Worm (Caenorhabditis elegans) whole organism, L2 larva: ENCODE data around the gene fbxb-47.

Experiments
- C34F6.9 ChIP-seq: fragments of 150-350 bp; optimal IDR thresholded peaks from 2 replicates; lab custom pipeline; 2014; ENCODE audit warnings: missing biosample characterization, missing genetic modification characterization
- F13H6.1 ChIP-seq: sonication (generic microtip); optimal IDR thresholded peaks from 2 replicates; lab custom pipeline; 2016; ENCODE audit warnings: missing genetic modification characterization, missing compliant biosample characterization
- R02D3.7 ChIP-seq: fragments of 150-350 bp; optimal IDR thresholded peaks from 2 replicates; lab custom pipeline; 2014; ENCODE audit warnings: missing biosample characterization, missing genetic modification characterization
- ZK546.5 ChIP-seq: sonication (generic microtip); optimal IDR thresholded peaks from 2 replicates; lab custom pipeline; 2017; ENCODE audit warnings: missing biosample characterization, missing genetic modification characterization
- alr-1 ChIP-seq: fragments of 150-350 bp; optimal IDR thresholded peaks from 2 replicates; lab custom pipeline; 2014; ENCODE audit warnings: missing biosample characterization, missing genetic modification characterization
- aly-2 ChIP-seq: fragments of 150-350 bp; optimal IDR thresholded peaks from 2 replicates; lab custom pipeline; 2014; ENCODE audit warnings: missing biosample characterization, missing genetic modification characterization
- ama-1 ChIP-seq: fragments of 150-350 bp; optimal IDR thresholded peaks from 2 replicates; lab custom pipeline; 2018; ENCODE audit warnings: inconsistent platforms
- blmp-1 ChIP-seq: sonication (generic microtip); optimal IDR thresholded peaks from 2 replicates; lab custom pipeline; 2017; ENCODE audit warnings: missing genetic modification characterization, mild to moderate bottlenecking, missing compliant biosample characterization, antibody characterized with exemption, moderate library complexity; ENCODE audit not compliant: insufficient read depth
- ceh-82 ChIP-seq: fragments of 150-350 bp; optimal IDR thresholded peaks from 2 replicates; lab custom pipeline; 2014; ENCODE audit warnings: missing biosample characterization, missing genetic modification characterization
- crh-2 ChIP-seq: sonication (generic microtip); optimal IDR thresholded peaks from 2 replicates; lab custom pipeline; 2017; ENCODE audit warnings: missing biosample characterization, missing genetic modification characterization
- dmd-4 ChIP-seq: sonication (generic microtip); optimal IDR thresholded peaks from 2 replicates; lab custom pipeline; 2017; ENCODE audit warnings: missing biosample characterization, missing genetic modification characterization
- egl-27 ChIP-seq: sonication (generic microtip); optimal IDR thresholded peaks from 3 replicates; lab custom pipeline; 2017; ENCODE audit warnings: missing biosample characterization, missing genetic modification reagents, missing genetic modification characterization
- elt-1 ChIP-seq: fragments of 150-350 bp; optimal IDR thresholded peaks from 2 replicates; lab custom pipeline; 2014; ENCODE audit warnings: missing biosample characterization, missing genetic modification characterization
- elt-3 ChIP-seq: sonication (generic microtip); optimal IDR thresholded peaks from 2 replicates; lab custom pipeline; 2017; ENCODE audit warnings: missing biosample characterization, missing genetic modification characterization
- fos-1 ChIP-seq: fragments of 150-350 bp; optimal IDR thresholded peaks from 2 replicates; lab custom pipeline; 2014; ENCODE audit warnings: missing biosample characterization, missing genetic modification characterization
- gmeb-1 ChIP-seq: fragments of 150-350 bp; optimal IDR thresholded peaks from 2 replicates; lab custom pipeline; 2014; ENCODE audit warnings: missing biosample characterization, missing genetic modification characterization
- lin-11 ChIP-seq: fragments of 150-350 bp; sonication (generic microtip); optimal IDR thresholded peaks from 2 replicates; lab custom pipeline; 2014; ENCODE audit warnings: missing biosample characterization, missing genetic modification characterization, inconsistent platforms, mixed read lengths
- lin-39 ChIP-seq: fragments of 150-350 bp; optimal IDR thresholded peaks from 2 replicates; lab custom pipeline; 2014; ENCODE audit warnings: missing biosample characterization, missing genetic modification reagents, missing genetic modification characterization
- mab-5 ChIP-seq: fragments of 150-350 bp; optimal IDR thresholded peaks from 2 replicates; lab custom pipeline; 2014; ENCODE audit warnings: missing biosample characterization, missing genetic modification characterization
- mdl-1 ChIP-seq, 2 experiments: fragments of 150-350 bp in 1 of 2; sonication (generic microtip) in 1 of 2; optimal IDR thresholded peaks; 2 replicates each; lab custom pipeline; 2017; ENCODE audit warnings: missing biosample characterization in 2 of 2, missing genetic modification characterization in 2 of 2
- nhr-10 ChIP-seq: sonication (generic microtip); optimal IDR thresholded peaks from 2 replicates; lab custom pipeline; 2017; ENCODE audit warnings: missing biosample characterization, missing genetic modification characterization
- nhr-11 ChIP-seq: fragments of 150-350 bp; optimal IDR thresholded peaks from 2 replicates; lab custom pipeline; 2014; ENCODE audit warnings: missing biosample characterization, missing genetic modification characterization
- nhr-12 ChIP-seq: fragments of 150-350 bp; optimal IDR thresholded peaks from 2 replicates; lab custom pipeline; 2014; ENCODE audit warnings: missing biosample characterization, missing genetic modification characterization
- nhr-129 ChIP-seq: fragments of 150-350 bp; optimal IDR thresholded peaks from 2 replicates; lab custom pipeline; 2014; ENCODE audit warnings: missing biosample characterization, missing genetic modification characterization
- nhr-21 ChIP-seq: fragments of 150-350 bp; optimal IDR thresholded peaks from 2 replicates; lab custom pipeline; 2014; ENCODE audit warnings: missing biosample characterization, missing genetic modification characterization
- nhr-25 ChIP-seq: fragments of 150-350 bp; sonication (generic microtip); optimal IDR thresholded peaks from 3 replicates; lab custom pipeline; 2014; ENCODE audit warnings: missing biosample characterization, missing genetic modification characterization
- nhr-6 ChIP-seq: fragments of 150-350 bp; optimal IDR thresholded peaks from 2 replicates; lab custom pipeline; 2014; ENCODE audit warnings: missing biosample characterization, missing genetic modification characterization
- nhr-77 ChIP-seq: fragments of 150-350 bp; optimal IDR thresholded peaks from 2 replicates; lab custom pipeline; 2014; ENCODE audit warnings: missing biosample characterization, missing genetic modification characterization
- sem-4 ChIP-seq: fragments of 150-350 bp; optimal IDR thresholded peaks from 2 replicates; lab custom pipeline; 2014; ENCODE audit warnings: missing biosample characterization, missing genetic modification reagents, missing genetic modification characterization
- sma-3 ChIP-seq: sonication (generic microtip); optimal IDR thresholded peaks from 2 replicates; lab custom pipeline; 2016; ENCODE audit warnings: missing genetic modification reagents, missing genetic modification characterization, missing compliant biosample characterization
- sma-9 ChIP-seq, 2 experiments: fragments of 150-350 bp in 1 of 2; sonication (generic microtip) in 1 of 2; optimal IDR thresholded peaks; 2 replicates each; lab custom pipeline; 2014 to 2016; ENCODE audit warnings: missing genetic modification characterization in 2 of 2, mild to moderate bottlenecking in 1 of 2, missing biosample characterization in 1 of 2, missing compliant biosample characterization in 1 of 2, missing genetic modification reagents in 1 of 2, moderate library complexity in 1 of 2
- snpc-4 ChIP-seq: fragments of 150-350 bp; optimal IDR thresholded peaks from 2 replicates; lab custom pipeline; 2014; ENCODE audit warnings: missing biosample characterization, missing genetic modification characterization
- unc-39 ChIP-seq: fragments of 150-350 bp; optimal IDR thresholded peaks from 2 replicates; lab custom pipeline; 2014; ENCODE audit warnings: missing biosample characterization, missing genetic modification characterization
- unc-62 ChIP-seq: fragments of 150-350 bp; optimal IDR thresholded peaks from 2 replicates; lab custom pipeline; 2014; ENCODE audit warnings: missing biosample characterization, missing genetic modification reagents, missing genetic modification characterization
- zag-1 ChIP-seq: fragments of 150-350 bp; optimal IDR thresholded peaks from 2 replicates; lab custom pipeline; 2014; ENCODE audit warnings: missing biosample characterization, missing genetic modification characterization
- ztf-1 ChIP-seq: fragments of 200-800 bp; sonication (Bioruptor generic); conservative IDR thresholded peaks from 2 replicates; pipeline ENCODE4 v1.3.6; 2022; ENCODE audit warnings: missing genetic modification characterization, missing compliant biosample characterization
- ztf-11 ChIP-seq: sonication (generic microtip); optimal IDR thresholded peaks from 2 replicates; lab custom pipeline; 2017; ENCODE audit warnings: missing biosample characterization, missing genetic modification characterization
- ztf-4 ChIP-seq: fragments of 150-350 bp; optimal IDR thresholded peaks from 2 replicates; lab custom pipeline; 2014; ENCODE audit warnings: missing biosample characterization, missing genetic modification characterization

fbxb-47 gene

DNA sequence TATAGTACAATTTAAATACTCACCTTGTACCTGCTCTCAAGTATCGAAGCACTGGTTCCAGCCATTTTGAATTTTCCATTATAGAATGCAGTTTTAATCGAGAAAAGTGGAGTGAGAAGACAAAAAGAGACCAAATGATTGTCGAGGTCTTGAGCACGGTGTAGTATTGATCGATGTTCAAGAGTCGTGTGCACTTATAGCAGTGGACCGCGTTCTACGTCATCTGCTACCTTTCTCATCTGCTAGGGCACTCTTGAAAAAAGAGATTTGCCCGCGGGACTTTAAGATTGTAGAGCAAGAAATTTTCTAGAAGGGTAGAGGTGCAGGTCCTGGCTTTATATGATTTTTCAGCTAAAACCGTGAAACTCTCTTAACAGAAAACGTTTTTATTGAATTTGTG lies 10.4 kb downstream of the fbxb-47 start, which contains the start of gene fbxc-21:
Gene fbxc-21, minus strand, starts transcription at position 101 of the 400 bp plus-strand sequence.
- no peak for TF ChIP-seq dmd-4

DNA sequence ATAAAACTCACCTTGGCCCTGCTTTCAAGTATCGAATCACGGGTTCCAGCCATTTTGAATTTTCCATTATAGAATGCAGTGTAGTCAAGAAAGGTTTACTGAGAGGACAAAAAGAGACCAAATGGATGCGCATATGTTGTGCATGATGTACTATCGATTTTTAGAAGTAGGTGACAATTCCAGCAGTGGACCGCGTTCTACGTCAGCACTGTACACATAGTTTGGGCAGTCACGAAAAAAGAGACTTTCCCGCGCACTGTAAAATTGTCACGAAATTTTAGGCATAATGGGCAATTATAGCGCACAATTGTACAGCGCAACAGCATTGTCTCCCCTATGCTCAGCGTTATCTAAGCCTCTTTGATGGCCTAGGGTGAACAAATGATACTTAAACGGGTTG lies 12.3 kb downstream of the fbxb-47 start, which contains the start of gene fbxc-22:
Gene fbxc-22, minus strand, starts transcription at position 101 of the 400 bp plus-strand sequence.
- TF ChIP-seq nhr-25 (tag; lab: Kevin White, UChicago): no peak
- TF ChIP-seq snpc-4 (tag; lab: Kevin White, UChicago): no peak
- TF ChIP-seq sma-3 (GFP tag; lab: Kevin White, UChicago): no peak
- no peak for TF ChIP-seq blmp-1 (tag; lab: Kevin White, UChicago)
- no peak for TF ChIP-seq ceh-82 (tag; lab: Kevin White, UChicago)
- no peak for TF ChIP-seq nhr-11 (tag; lab: Kevin White, UChicago)
- TF ChIP-seq nhr-10 (tag; lab: Kevin White, UChicago): no peak
- TF ChIP-seq fos-1 (tag; lab: Kevin White, UChicago): no peak
- no peak for TF ChIP-seq mdl-1 (tag; optimal IDR thresholded peaks at IDR 0.05; lab: Kevin White, UChicago)
- no peak for TF ChIP-seq mab-5
- TF ChIP-seq R02D3.7: no peak
- TF ChIP-seq nhr-77 (tag; lab: Kevin White, UChicago): no peak
- TF ChIP-seq unc-62 (GFP tag; lab: Kevin White, UChicago): no peak
- TF ChIP-seq elt-3 (tag; lab: Kevin White, UChicago): no peak
- TF ChIP-seq egl-27: no peak
- no peak for TF ChIP-seq gmeb-1 (tag; lab: Kevin White, UChicago)
- TF ChIP-seq alr-1 (tag; lab: Kevin White, UChicago): no peak
- no peak for TF ChIP-seq nhr-21 (tag; lab: Kevin White, UChicago)
- TF ChIP-seq, all 48 proteins: peak for 0

DNA sequence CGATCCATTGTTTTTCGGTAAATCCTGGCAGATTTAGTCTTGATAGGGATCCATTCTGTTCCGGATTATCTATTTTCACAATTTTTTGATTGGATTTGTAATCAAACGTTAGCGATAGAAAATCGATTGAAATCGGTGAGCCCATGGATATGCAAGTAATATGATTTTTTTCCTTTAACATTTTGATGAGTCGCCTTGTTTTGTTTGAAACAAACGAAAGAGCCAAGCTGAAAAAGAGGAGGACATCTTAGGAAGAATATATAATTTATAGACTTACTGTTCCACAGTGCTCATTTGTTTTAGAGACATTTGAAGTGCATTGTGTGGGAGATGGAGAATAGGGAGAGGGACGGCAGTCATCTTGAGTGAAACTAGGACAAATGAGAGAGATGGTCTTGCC lies 14.4 kb downstream of the fbxb-47 start, which contains the start of the genes fbxb-18 and fbxb-19:
Gene fbxb-18, minus strand, starts transcription at position 101 of the 400 bp plus-strand sequence.
Gene fbxb-19, minus strand, starts transcription at position 369 of the 400 bp plus-strand sequence.
- TF ChIP-seq lin-39 (tag; lab: Kevin White, UChicago) (no peak), nhr-6 (tag; lab: Kevin White, UChicago) (no peak), fos-1 (tag; lab: Kevin White, UChicago) (no peak), R02D3.7 (no peak)

DNA sequence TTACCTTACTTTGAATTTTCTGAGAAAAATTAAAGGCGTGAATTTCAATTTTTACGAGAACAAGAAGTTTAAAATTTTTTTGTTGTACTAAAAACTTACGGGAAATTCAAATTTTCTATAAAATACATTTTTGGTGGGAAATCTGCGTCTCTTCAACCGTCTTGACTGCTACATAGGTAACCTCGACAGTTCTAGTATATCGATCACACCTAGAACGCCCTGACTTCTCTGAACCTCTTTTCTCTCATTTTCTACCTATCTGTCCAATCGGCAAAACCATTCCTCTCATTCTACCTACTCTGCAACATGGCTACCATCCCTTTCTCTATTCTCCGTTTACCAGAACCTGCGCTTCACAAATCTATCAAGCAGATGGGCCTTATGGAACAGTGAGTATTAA lies 19.5 kb downstream of the fbxb-47 start, which contains the start of gene fbxb-25:
Gene fbxb-25, plus strand, starts transcription at position 301 of the 400 bp plus-strand sequence.
- TF ChIP-seq nhr-77 (tag; lab: Kevin White, UChicago) (no peak), dmd-4 (no peak), nhr-12 (tag; lab: Kevin White, UChicago) (no peak), crh-2 (tag; lab: Kevin White, UChicago) (no peak), nhr-11 (tag; lab: Kevin White, UChicago) (no peak), nhr-6 (tag; lab: Kevin White, UChicago) (no peak), ZK546.5 (tag; lab: Kevin White, UChicago) (no peak), mdl-1 (tag; optimal IDR thresholded peaks at IDR 0.05; lab: Kevin White, UChicago) (no peak), R02D3.7 (no peak), lin-11 (tag; lab: Kevin White, UChicago) (no peak)

DNA sequence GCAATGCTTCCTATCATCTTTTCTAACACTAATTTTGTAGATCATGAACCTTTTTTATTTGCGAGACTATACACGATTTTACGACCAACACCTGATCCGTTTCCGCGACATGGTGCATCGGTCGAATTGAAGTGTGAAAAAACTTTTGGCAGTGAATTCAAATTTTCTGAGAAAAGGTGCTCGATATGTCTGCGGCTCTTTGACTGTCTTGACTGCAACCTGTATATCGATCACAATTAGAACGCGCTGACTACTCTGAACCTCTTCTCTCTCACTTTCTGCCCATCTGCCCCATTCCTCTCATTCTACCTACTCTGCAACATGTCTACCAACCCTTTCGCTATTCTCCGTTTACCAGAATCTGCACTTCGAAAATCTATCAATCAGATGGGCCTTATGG lies 21.0 kb downstream of the fbxb-47 start, which contains the start of gene fbxb-26:
Gene fbxb-26, plus strand, starts transcription at position 301 of the 400 bp plus-strand sequence.
- TF ChIP-seq sem-4 (tag; lab: Kevin White, UChicago): no peak
- no peak for TF ChIP-seq ztf-4 (tag; lab: Kevin White, UChicago)
- no peak for TF ChIP-seq elt-3 (tag; lab: Kevin White, UChicago)
- TF ChIP-seq ztf-11: no peak
- TF ChIP-seq ama-1 (lab: Kevin White, UChicago): no peak
- no peak for TF ChIP-seq nhr-129 (tag; lab: Kevin White, UChicago)
- TF ChIP-seq nhr-25 (tag; lab: Kevin White, UChicago): no peak
- TF ChIP-seq elt-1 (tag; lab: Kevin White, UChicago): no peak
- TF ChIP-seq nhr-10 (tag; lab: Kevin White, UChicago): no peak
- no peak for TF ChIP-seq nhr-21 (tag; lab: Kevin White, UChicago)
- TF ChIP-seq unc-39 (tag; lab: Kevin White, UChicago): no peak
- TF ChIP-seq snpc-4 (tag; lab: Kevin White, UChicago): no peak
- TF ChIP-seq dmd-4: no peak
- TF ChIP-seq, all 48 proteins: peak for 0

DNA sequence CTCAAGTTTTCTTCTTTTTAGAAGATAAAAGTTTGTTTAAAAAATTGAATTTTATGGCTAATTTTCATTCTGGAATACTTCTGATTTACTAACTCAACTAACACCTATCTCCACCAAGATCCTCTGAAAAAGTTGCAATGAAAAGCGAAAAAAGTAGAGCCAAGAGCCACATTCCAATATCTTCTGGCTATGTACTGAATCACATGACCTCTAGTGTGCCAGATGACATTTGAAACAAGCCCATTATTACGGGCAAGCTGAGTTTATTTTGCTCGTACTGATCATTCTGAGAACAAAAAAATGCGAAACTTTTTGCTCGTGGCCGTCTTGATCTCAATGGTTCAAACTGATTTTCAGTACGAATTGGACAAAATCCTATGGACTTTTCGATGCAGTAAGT lies 24.2 kb downstream of the fbxb-47 start, which contains the start of gene irld-36:
Gene irld-36, plus strand, starts transcription at position 301 of the 400 bp plus-strand sequence.
- no peak for TF ChIP-seq mdl-1 (tag; optimal IDR thresholded peaks at IDR 0.05; lab: Kevin White, UChicago)
- no peak for TF ChIP-seq sma-9 (GFP tag; optimal IDR thresholded peaks at IDR 0.05; lab: Kevin White, UChicago)
- TF ChIP-seq sma-9 (tag; optimal IDR thresholded peaks at IDR 0.05; lab: Kevin White, UChicago): no peak
- TF ChIP-seq F13H6.1: no peak
- no peak for TF ChIP-seq nhr-77 (tag; lab: Kevin White, UChicago)
- TF ChIP-seq crh-2 (tag; lab: Kevin White, UChicago): no peak
- TF ChIP-seq sem-4 (tag; lab: Kevin White, UChicago): no peak
- TF ChIP-seq mab-5: no peak
- TF ChIP-seq zag-1 (tag; lab: Kevin White, UChicago): no peak
- no peak for TF ChIP-seq elt-3 (tag; lab: Kevin White, UChicago)
- no peak for TF ChIP-seq aly-2 (tag; lab: Kevin White, UChicago)
- TF ChIP-seq egl-27: no peak
- no peak for TF ChIP-seq C34F6.9
- no peak for TF ChIP-seq ztf-1
- no peak for TF ChIP-seq lin-39 (tag; lab: Kevin White, UChicago)
- no peak for TF ChIP-seq nhr-12 (tag; lab: Kevin White, UChicago)
- TF ChIP-seq, all 48 proteins: peak for 0
